Fruit fly (Drosophila melanogaster) whole organism, wandering third instar larva: ENCODE measurements around the gene AANATL2.

ENCODE experiments used
- Dif ChIP-seq: fragments of 200-275, 200-300 bp; sonication (Bioruptor generic); optimal IDR thresholded peaks from 2 replicates; lab custom pipeline; 2018; ENCODE audit warnings: missing biosample characterization, missing genetic modification characterization; ENCODE audit not compliant: partially characterized antibody
- GATAd ChIP-seq: sonication (Bioruptor generic); optimal IDR thresholded peaks from 2 replicates; lab custom pipeline; 2016; ENCODE audit warnings: missing biosample characterization, missing genetic modification characterization
- Jra ChIP-seq: sonication (Bioruptor generic); optimal IDR thresholded peaks from 2 replicates; lab custom pipeline; 2016; ENCODE audit warnings: missing biosample characterization, missing genetic modification characterization
- Myc ChIP-seq: fragments of >200 bp; optimal IDR thresholded peaks from 2 replicates; lab custom pipeline; 2017
- OdsH ChIP-seq: fragments of 200-800 bp; sonication (Bioruptor generic); optimal IDR thresholded peaks from 2 replicates; lab custom pipeline; 2016; ENCODE audit warnings: missing biosample characterization, mild to moderate bottlenecking, missing genetic modification characterization

- TF ChIP-seq OdsH (GFP tag; lab: Kevin White, UChicago) = no peak
- no peak for TF ChIP-seq Jra
- TF ChIP-seq GATAd = no peak
- no peak for TF ChIP-seq Myc
- no peak for TF ChIP-seq Dif (GFP tag; lab: Kevin White, UChicago)
These were observed 21.2 kb downstream of the AANATL2 start for dm6 chr2L:6276815-6277214.
